Fruit fly (Drosophila melanogaster) whole organism, embryonic: ENCODE data around the gene Hip14.
A peak's percentile ranks its signal among the peaks of the same experiment; 100 is the strongest.

ENCODE experiments used
- Bgb ChIP-seq: fragments of 200-800 bp; sonication (Bioruptor generic); IDR thresholded peaks from 2 replicates; pipeline ENCODE4 v1.3.6; 2022; ENCODE audit warnings: missing biosample characterization, missing genetic modification characterization; ENCODE audit not compliant: partially characterized antibody
- CG10321 ChIP-seq: fragments of 200-800 bp; sonication (Bioruptor generic); IDR thresholded peaks from 2 replicates; pipeline ENCODE4 v1.3.6; 2022; ENCODE audit warnings: missing biosample characterization, missing genetic modification characterization
- CG11696 ChIP-seq: fragments of 200-800 bp; sonication (Bioruptor generic); IDR thresholded peaks from 2 replicates; pipeline ENCODE4 v1.3.6; 2022; ENCODE audit warnings: missing biosample characterization, missing genetic modification characterization
- CG12236 ChIP-seq: fragments of 200-800 bp; sonication (Bioruptor generic); optimal IDR thresholded peaks from 2 replicates; lab custom pipeline; 2016; ENCODE audit warnings: missing biosample characterization, missing genetic modification characterization
- CG12744 ChIP-seq: fragments of 200-800 bp; sonication (Bioruptor generic); optimal IDR thresholded peaks from 2 replicates; lab custom pipeline; 2016; ENCODE audit warnings: missing biosample characterization, missing genetic modification characterization
- CG1602 ChIP-seq: fragments of 200-800 bp; sonication (Bioruptor generic); optimal IDR thresholded peaks from 3 replicates; lab custom pipeline; 2016; ENCODE audit warnings: missing biosample characterization, missing genetic modification characterization
- CG16815 ChIP-seq: fragments of 200-800 bp; sonication (Bioruptor generic); optimal IDR thresholded peaks from 3 replicates; lab custom pipeline; 2017; ENCODE audit warnings: missing biosample characterization, mild to moderate bottlenecking, missing genetic modification characterization
- CG17829 ChIP-seq: fragments of 200-800 bp; optimal IDR thresholded peaks from 2 replicates; lab custom pipeline; 2019; ENCODE audit warnings: missing biosample characterization, mild to moderate bottlenecking, missing genetic modification characterization, moderate library complexity
- CG1792 ChIP-seq: fragments of 200-800 bp; sonication (Bioruptor generic); optimal IDR thresholded peaks from 2 replicates; lab custom pipeline; 2016; ENCODE audit warnings: missing biosample characterization, missing genetic modification characterization
- CG2199 ChIP-seq: fragments of 200-800 bp; sonication (Bioruptor generic); IDR thresholded peaks from 3 replicates; pipeline ENCODE4 v1.3.6; 2022; ENCODE audit warnings: missing biosample characterization, missing genetic modification characterization
- CG31365 ChIP-seq: fragments of 200-800 bp; sonication (Bioruptor generic); optimal IDR thresholded peaks from 2 replicates; lab custom pipeline; 2018; ENCODE audit warnings: missing biosample characterization, mild to moderate bottlenecking, missing genetic modification characterization
- CG4360 ChIP-seq: fragments of 200-800 bp; sonication (Bioruptor generic); IDR thresholded peaks from 2 replicates; pipeline ENCODE4 v1.3.6; 2022; ENCODE audit warnings: missing biosample characterization, missing genetic modification characterization
- CG7372 ChIP-seq: fragments of 200-800 bp; sonication (Bioruptor generic); IDR thresholded peaks from 2 replicates; pipeline ENCODE4 v1.3.6; 2022; ENCODE audit warnings: missing biosample characterization, missing genetic modification characterization
- CG7786 ChIP-seq: fragments of 200-800 bp; sonication (Bioruptor generic); optimal IDR thresholded peaks from 2 replicates; lab custom pipeline; 2016; ENCODE audit warnings: missing biosample characterization, missing genetic modification characterization
- CG8765 ChIP-seq: fragments of 200-800 bp; sonication (Bioruptor generic); IDR thresholded peaks from 2 replicates; pipeline ENCODE4 v1.3.6; 2022; ENCODE audit warnings: missing biosample characterization, missing genetic modification characterization
- CG9932 ChIP-seq: fragments of 200-800 bp; sonication (Bioruptor generic); IDR thresholded peaks from 2 replicates; pipeline ENCODE4 v1.3.6; 2022; ENCODE audit warnings: missing biosample characterization, missing genetic modification characterization
- D ChIP-seq, 2 experiments: fragments of 200-800 bp in 1 of 2; fragments of >200 bp in 1 of 2; sonication (Bioruptor generic) in 1 of 2; optimal IDR thresholded peaks; 2 replicates in 1 of 2; 3 replicates in 1 of 2; lab custom pipeline; 2017; ENCODE audit warnings: mild to moderate bottlenecking in 1 of 2, missing biosample characterization in 1 of 2, missing genetic modification characterization in 1 of 2, missing genetic modification reagents in 1 of 2
- Dbx ChIP-seq: fragments of 200-800 bp; sonication (Bioruptor generic); IDR thresholded peaks from 3 replicates; pipeline ENCODE4 v1.3.6; 2022; ENCODE audit warnings: missing biosample characterization, missing genetic modification characterization
- Dref ChIP-seq: fragments of 200-800 bp; sonication (Bioruptor generic); IDR thresholded peaks from 2 replicates; pipeline ENCODE4 v1.3.6; 2022; ENCODE audit warnings: missing biosample characterization, missing genetic modification characterization
- E2f2 ChIP-seq: fragments of 200-800 bp; sonication (Bioruptor generic); IDR thresholded peaks from 2 replicates; pipeline ENCODE4 v1.3.6; 2022; ENCODE audit warnings: missing biosample characterization, missing genetic modification characterization
- Eip74EF ChIP-seq, 2 experiments: fragments of 200-800 bp in 1 of 2; fragments of >200 bp in 1 of 2; sonication (Bioruptor generic) in 1 of 2; optimal IDR thresholded peaks; 2 replicates each; lab custom pipeline; 2017 to 2019; ENCODE audit warnings: missing biosample characterization in 2 of 2, missing genetic modification characterization in 2 of 2, mild to moderate bottlenecking in 1 of 2, moderate library complexity in 1 of 2
- Ets97D ChIP-seq: fragments of 200-800 bp; sonication (Bioruptor generic); optimal IDR thresholded peaks from 3 replicates; lab custom pipeline; 2016; ENCODE audit warnings: missing biosample characterization, missing genetic modification characterization
- Fer1 ChIP-seq: fragments of 200-800 bp; sonication (Bioruptor generic); optimal IDR thresholded peaks from 2 replicates; lab custom pipeline; 2017; ENCODE audit warnings: missing biosample characterization, mild to moderate bottlenecking, missing genetic modification characterization
- HLH3B ChIP-seq: fragments of 200-800 bp; sonication (Bioruptor generic); IDR thresholded peaks from 2 replicates; pipeline ENCODE4 v1.3.6; 2022; ENCODE audit warnings: missing biosample characterization, missing genetic modification characterization
- HLH4C ChIP-seq: fragments of 200-800 bp; sonication (Bioruptor generic); IDR thresholded peaks from 3 replicates; pipeline ENCODE4 v1.3.6; 2022; ENCODE audit warnings: missing biosample characterization, missing genetic modification characterization; ENCODE audit not compliant: partially characterized antibody
- Hand ChIP-seq: fragments of 200-800 bp; sonication (Bioruptor generic); optimal IDR thresholded peaks from 2 replicates; lab custom pipeline; 2017; ENCODE audit warnings: mild to moderate bottlenecking, missing biosample characterization, missing genetic modification reagents, missing genetic modification characterization
- Neu2 ChIP-seq: fragments of 200-800 bp; sonication (Bioruptor generic); optimal IDR thresholded peaks from 3 replicates; lab custom pipeline; 2016; ENCODE audit warnings: missing biosample characterization, missing genetic modification characterization, borderline replicate concordance
- NfI ChIP-seq: fragments of 200-800 bp; sonication (Bioruptor generic); optimal IDR thresholded peaks from 3 replicates; lab custom pipeline; 2018; ENCODE audit warnings: missing biosample characterization, mild to moderate bottlenecking, missing genetic modification characterization, moderate library complexity
- Opbp ChIP-seq: fragments of 200-800 bp; sonication (Bioruptor generic); IDR thresholded peaks from 3 replicates; pipeline ENCODE4 v1.3.6; 2022; ENCODE audit warnings: missing biosample characterization, missing genetic modification characterization; ENCODE audit not compliant: partially characterized antibody
- PHDP ChIP-seq: fragments of 200-800 bp; sonication (Bioruptor generic); optimal IDR thresholded peaks from 3 replicates; lab custom pipeline; 2018; ENCODE audit warnings: missing biosample characterization, mild to moderate bottlenecking, missing genetic modification characterization, moderate library complexity
- Pdp1 ChIP-seq, 2 experiments: fragments of 200-800 bp; sonication (Bioruptor generic); optimal IDR thresholded peaks; 3 replicates each; lab custom pipeline; 2016; ENCODE audit warnings: missing biosample characterization in 2 of 2, missing genetic modification characterization in 2 of 2, mild to moderate bottlenecking in 1 of 2, moderate library complexity in 1 of 2
- TFAM ChIP-seq: fragments of 200-800 bp; sonication (Bioruptor generic); optimal IDR thresholded peaks from 2 replicates; lab custom pipeline; 2017; ENCODE audit warnings: missing biosample characterization, missing genetic modification characterization, inconsistent platforms
- bsh ChIP-seq, 2 experiments: fragments of 200-800 bp; sonication (Bioruptor generic); optimal IDR thresholded peaks; 2 replicates each; lab custom pipeline; 2017 to 2018; ENCODE audit warnings: mild to moderate bottlenecking in 2 of 2, missing biosample characterization in 2 of 2, missing genetic modification characterization in 2 of 2, moderate library complexity in 1 of 2
- cg ChIP-seq: fragments of 200-800 bp; sonication (Bioruptor generic); optimal IDR thresholded peaks from 3 replicates; lab custom pipeline; 2019; ENCODE audit warnings: missing biosample characterization, mild to moderate bottlenecking, missing genetic modification characterization, moderate library complexity
- crc ChIP-seq: fragments of 200-800 bp; sonication (Bioruptor generic); optimal IDR thresholded peaks from 2 replicates; lab custom pipeline; 2016; ENCODE audit warnings: missing biosample characterization, missing genetic modification characterization
- esg ChIP-seq: fragments of 200-800 bp; sonication (Bioruptor generic); conservative IDR thresholded peaks from 2 replicates; pipeline ENCODE4 v1.3.6; 2022; ENCODE audit warnings: missing biosample characterization, missing genetic modification characterization
- eve ChIP-seq, 2 experiments: fragments of >200 bp; optimal IDR thresholded peaks; 2 replicates each; lab custom pipeline; 2017; ENCODE audit warnings: missing biosample characterization in 2 of 2, missing genetic modification characterization in 2 of 2
- kni ChIP-seq: fragments of 200-800 bp; sonication (Bioruptor generic); optimal IDR thresholded peaks from 3 replicates; lab custom pipeline; 2017; ENCODE audit warnings: mild to moderate bottlenecking, missing biosample characterization, missing genetic modification reagents, missing genetic modification characterization
- lilli ChIP-seq: fragments of 200-800 bp; sonication (Bioruptor generic); optimal IDR thresholded peaks from 3 replicates; lab custom pipeline; 2016; ENCODE audit warnings: missing biosample characterization, missing genetic modification characterization
- mld ChIP-seq: fragments of 200-800 bp; sonication (Bioruptor generic); IDR thresholded peaks from 3 replicates; pipeline ENCODE4 v1.3.6; 2022; ENCODE audit warnings: missing biosample characterization, missing genetic modification characterization; ENCODE audit not compliant: partially characterized antibody
- sd ChIP-seq: fragments of 200-800 bp; sonication (Bioruptor generic); optimal IDR thresholded peaks from 3 replicates; lab custom pipeline; 2018; ENCODE audit warnings: missing biosample characterization, mild to moderate bottlenecking, missing genetic modification characterization, moderate library complexity
- ssp ChIP-seq: fragments of 200-800 bp; sonication (Bioruptor generic); IDR thresholded peaks from 2 replicates; pipeline ENCODE4 v1.3.6; 2022; ENCODE audit warnings: missing biosample characterization, missing genetic modification characterization
- stc ChIP-seq: fragments of 200-800 bp; sonication (Bioruptor generic); IDR thresholded peaks from 2 replicates; pipeline ENCODE4 v1.3.6; 2022; ENCODE audit warnings: missing biosample characterization, missing genetic modification characterization
- tap ChIP-seq: fragments of 200-800 bp; optimal IDR thresholded peaks from 3 replicates; lab custom pipeline; 2019; ENCODE audit warnings: missing biosample characterization, mild to moderate bottlenecking, missing genetic modification characterization, moderate library complexity
- wor ChIP-seq: fragments of 200-800 bp; sonication (Bioruptor generic); IDR thresholded peaks from 2 replicates; pipeline ENCODE4 v1.3.6; 2022; ENCODE audit warnings: missing biosample characterization, missing genetic modification characterization
- zen2 ChIP-seq: fragments of 200-800 bp; sonication (Bioruptor generic); IDR thresholded peaks from 3 replicates; pipeline ENCODE4 v1.3.6; 2022; ENCODE audit warnings: missing biosample characterization, missing genetic modification characterization; ENCODE audit not compliant: partially characterized antibody
- zf30C ChIP-seq: fragments of 200-800 bp; sonication (Bioruptor generic); optimal IDR thresholded peaks from 3 replicates; lab custom pipeline; 2018; ENCODE audit warnings: missing biosample characterization, mild to moderate bottlenecking, missing genetic modification characterization

Hip14 gene

DNA sequence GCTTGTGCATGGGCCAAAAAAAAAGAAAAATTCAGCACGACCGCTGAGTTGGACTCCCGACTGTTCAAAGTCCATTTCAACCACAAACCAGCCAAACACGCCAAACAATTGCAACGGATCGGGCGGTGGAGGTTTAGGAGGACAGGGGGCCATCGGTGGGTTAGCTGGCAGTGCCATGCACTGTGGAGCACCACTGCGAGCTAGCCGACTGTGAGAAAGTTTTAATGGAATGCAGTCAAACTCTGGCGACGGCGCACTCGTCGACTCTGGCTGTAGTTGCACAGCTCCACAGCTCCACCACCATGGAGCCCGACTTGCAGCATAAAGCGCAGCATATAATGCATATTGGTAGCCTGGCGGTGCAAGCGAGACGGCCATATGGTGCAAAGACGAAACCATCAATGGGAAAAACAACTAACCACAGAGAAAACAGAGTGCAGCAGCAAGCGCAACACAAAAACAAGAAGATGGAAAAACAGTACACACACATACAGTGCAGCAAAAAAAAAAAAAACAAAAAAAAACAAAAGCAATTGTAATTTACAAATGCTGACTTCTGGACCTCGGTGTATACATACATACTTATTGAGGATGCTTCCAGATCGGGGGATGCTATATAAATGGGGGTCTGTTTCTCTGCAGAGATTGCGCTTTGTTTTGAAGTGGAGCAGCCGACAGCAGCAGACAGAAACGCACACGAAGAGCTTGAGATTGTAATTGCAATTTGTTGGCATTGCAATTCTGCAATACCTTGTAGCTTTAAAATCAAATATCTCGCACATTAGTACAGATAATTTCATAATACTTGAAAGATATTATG is 53.4 kb downstream of the Hip14 start (continued):
- TF ChIP-seq PHDP: no peak
- peak in 1 of 2 experiments; percentile 76 for TF ChIP-seq bsh (GFP tag; optimal IDR thresholded peaks at IDR 0.05; lab: Kevin White, UChicago)
- 0 out of 2 replicates have a peak, but pooled peaks have one; percentile 37 for TF ChIP-seq CG4360
- TF ChIP-seq zf30C (GFP tag; lab: Kevin White, UChicago): no peak
- TF ChIP-seq ssp (GFP tag; lab: Robert Waterston, UW): no peak
- TF ChIP-seq CG12236 (GFP tag; lab: Kevin White, UChicago): no peak
- no peak for TF ChIP-seq NfI
- TF ChIP-seq eve (GFP tag; optimal IDR thresholded peaks at IDR 0.05; lab: Kevin White, UChicago): peak in 1 of 2 experiments; percentile 42
- TF ChIP-seq Dbx (GFP tag; lab: Robert Waterston, UW): peak; percentile 7; the same call in 1 of the 3 replicates
- TF ChIP-seq HLH4C (GFP tag; lab: Robert Waterston, UW): 0 out of 3 replicates have a peak, but pooled peaks have one; percentile 33
- TF ChIP-seq esg (GFP tag; lab: Robert Waterston, UW): no peak
- TF ChIP-seq CG9932 (GFP tag; lab: Robert Waterston, UW): no peak
- TF ChIP-seq wor (GFP tag; lab: Robert Waterston, UW): no peak
- TF ChIP-seq CG1792 (GFP tag; lab: Kevin White, UChicago): no peak
- TF ChIP-seq Pdp1 (GFP tag; optimal IDR thresholded peaks at IDR 0.05; lab: Kevin White, UChicago): no peak
- TF ChIP-seq kni (GFP tag; lab: Kevin White, UChicago): peak; percentile 48
- no peak for TF ChIP-seq tap (tag; lab: Kevin White, UChicago)
- 0 out of 2 replicates have a peak, but pooled peaks have one; percentile 12 for TF ChIP-seq E2f2
- TF ChIP-seq cg: peak; percentile 24
- no peak for TF ChIP-seq CG1602
- 0 out of 3 replicates have a peak, but pooled peaks have one; percentile 53 for TF ChIP-seq mld (GFP tag; lab: Robert Waterston, UW)
- TF ChIP-seq CG12744 (GFP tag; lab: Kevin White, UChicago): no peak
- TF ChIP-seq Eip74EF (GFP tag; optimal IDR thresholded peaks at IDR 0.05; lab: Kevin White, UChicago): no peak
- TF ChIP-seq CG10321: peak; percentile 79
- TF ChIP-seq Ets97D (GFP tag; lab: Kevin White, UChicago): no peak
- TF ChIP-seq HLH3B (GFP tag; lab: Robert Waterston, UW): no peak
- TF ChIP-seq CG2199 (GFP tag; lab: Robert Waterston, UW): peak; percentile 62; the same call in 1 of the 3 replicates
- 0 out of 2 replicates have a peak, but pooled peaks have one; percentile 11 for TF ChIP-seq Bgb
- TF ChIP-seq sd: no peak
- 0 out of 3 replicates have a peak, but pooled peaks have one; percentile 27 for TF ChIP-seq Opbp (GFP tag; lab: Robert Waterston, UW)
- 0 out of 2 replicates have a peak, but pooled peaks have one; percentile 13 for TF ChIP-seq stc (GFP tag; lab: Robert Waterston, UW)
- TF ChIP-seq D (optimal IDR thresholded peaks at IDR 0.05; lab: Kevin White, UChicago): no peak
- TF ChIP-seq D (GFP tag; optimal IDR thresholded peaks at IDR 0.05; lab: Kevin White, UChicago): no peak
- TF ChIP-seq CG8765 (GFP tag; lab: Robert Waterston, UW): no peak
- no peak for TF ChIP-seq CG31365 (tag; lab: Kevin White, UChicago)
- no peak for TF ChIP-seq crc (GFP tag; lab: Kevin White, UChicago)
- no peak for TF ChIP-seq CG16815 (GFP tag; lab: Kevin White, UChicago)
- no peak for TF ChIP-seq lilli (GFP tag; lab: Kevin White, UChicago)
- no peak for TF ChIP-seq Neu2
- no peak for TF ChIP-seq CG11696 (GFP tag; lab: Robert Waterston, UW)
- no peak for TF ChIP-seq CG7372 (GFP tag; lab: Robert Waterston, UW)
- no peak for TF ChIP-seq CG17829
- no peak for TF ChIP-seq zen2
- TF ChIP-seq Fer1: no peak
- no peak for TF ChIP-seq Hand
- no peak for TF ChIP-seq TFAM (GFP tag; lab: Kevin White, UChicago)
- TF ChIP-seq Dref (GFP tag; lab: Robert Waterston, UW): no peak
- TF ChIP-seq CG7786 (GFP tag; lab: Kevin White, UChicago): no peak
